Worm (Caenorhabditis elegans) whole organism, L1 larva: ENCODE results near the gene F09F9.3.

Experiments
- blmp-1 ChIP-seq: fragments of 150-350 bp; optimal IDR thresholded peaks from 2 replicates; lab custom pipeline; 2014; ENCODE audit warnings: missing biosample characterization, missing genetic modification characterization
- ces-1 ChIP-seq: fragments of 150-350 bp; optimal IDR thresholded peaks from 2 replicates; lab custom pipeline; 2014; ENCODE audit warnings: missing biosample characterization, missing genetic modification reagents, missing genetic modification characterization
- elt-2 ChIP-seq: sonication (generic microtip); optimal IDR thresholded peaks from 2 replicates; lab custom pipeline; 2016; ENCODE audit warnings: missing genetic modification characterization, mild to moderate bottlenecking, inconsistent platforms, missing compliant biosample characterization, missing genetic modification reagents
- fkh-4 ChIP-seq: sonication (generic microtip); optimal IDR thresholded peaks from 2 replicates; lab custom pipeline; 2016; ENCODE audit warnings: missing compliant biosample characterization, missing genetic modification characterization, borderline replicate concordance
- hlh-17 ChIP-seq: fragments of 200-800 bp; sonication (Bioruptor generic); optimal IDR thresholded peaks from 2 replicates; lab custom pipeline; 2018; ENCODE audit warnings: missing genetic modification characterization, mild to moderate bottlenecking, missing compliant biosample characterization, moderate library complexity, borderline replicate concordance
- hpl-2 ChIP-seq: fragments of 150-350 bp; optimal IDR thresholded peaks from 2 replicates; lab custom pipeline; 2014; ENCODE audit warnings: missing biosample characterization, missing genetic modification reagents, missing genetic modification characterization
- jun-1 ChIP-seq: fragments of 150-350 bp; optimal IDR thresholded peaks from 2 replicates; lab custom pipeline; 2014; ENCODE audit warnings: missing biosample characterization, missing genetic modification reagents, missing genetic modification characterization
- lin-15B ChIP-seq: fragments of 150-350 bp; sonication (generic microtip); optimal IDR thresholded peaks from 3 replicates; lab custom pipeline; 2014; ENCODE audit warnings: missing biosample characterization, missing genetic modification characterization
- mdl-1 ChIP-seq, 2 experiments: fragments of 150-350 bp; optimal IDR thresholded peaks; 2 replicates each; lab custom pipeline; 2014 to 2017; ENCODE audit warnings: missing biosample characterization in 2 of 2, missing genetic modification characterization in 2 of 2, inconsistent platforms in 1 of 2
- mep-1 ChIP-seq: fragments of 150-350 bp; optimal IDR thresholded peaks from 2 replicates; lab custom pipeline; 2014; ENCODE audit warnings: missing biosample characterization, missing genetic modification characterization
- nhr-11 ChIP-seq: fragments of 150-350 bp; optimal IDR thresholded peaks from 2 replicates; lab custom pipeline; 2014; ENCODE audit warnings: missing biosample characterization, missing genetic modification characterization
- snpc-4 ChIP-seq: fragments of 150-350 bp; optimal IDR thresholded peaks from 2 replicates; lab custom pipeline; 2014; ENCODE audit warnings: missing biosample characterization, missing genetic modification characterization
- sox-4 ChIP-seq: sonication (generic microtip); optimal IDR thresholded peaks from 2 replicates; lab custom pipeline; 2016; ENCODE audit warnings: missing genetic modification characterization, missing compliant biosample characterization

ce11 chrX:4167150-4167549 is 46.3 kb upstream of the F09F9.3 start, which contains the start of gene ZK470.14:
- TF ChIP-seq fkh-4 (tag; lab: Kevin White, UChicago) = no peak
- no peak for TF ChIP-seq nhr-11 (tag; lab: Kevin White, UChicago)
- no peak for TF ChIP-seq hpl-2 (GFP tag; lab: Kevin White, UChicago)
- TF ChIP-seq elt-2 (tag; lab: Kevin White, UChicago) = no peak
- no peak for TF ChIP-seq mep-1 (tag; lab: Kevin White, UChicago)
- TF ChIP-seq ces-1 (GFP tag; lab: Kevin White, UChicago) = no peak
- TF ChIP-seq jun-1 = no peak
- no peak for TF ChIP-seq blmp-1 (tag; lab: Kevin White, UChicago)
- no peak for TF ChIP-seq mdl-1 (tag; optimal IDR thresholded peaks at IDR 0.05; lab: Kevin White, UChicago)
- no peak for TF ChIP-seq lin-15B
- no peak for TF ChIP-seq snpc-4 (tag; lab: Kevin White, UChicago)
- no peak for TF ChIP-seq hlh-17 (GFP tag; lab: Kevin White, UChicago)
- no peak for TF ChIP-seq sox-4 (tag; lab: Kevin White, UChicago)
